Worm (Caenorhabditis elegans): ENCODE results near the gene nhr-290.
"Not testable (repeated sequence)": the region's sequence is repeated elsewhere in the genome, so short reads cannot be mapped to it uniquely, and the experiment has no call there.

The nhr-290 gene

DNA sequence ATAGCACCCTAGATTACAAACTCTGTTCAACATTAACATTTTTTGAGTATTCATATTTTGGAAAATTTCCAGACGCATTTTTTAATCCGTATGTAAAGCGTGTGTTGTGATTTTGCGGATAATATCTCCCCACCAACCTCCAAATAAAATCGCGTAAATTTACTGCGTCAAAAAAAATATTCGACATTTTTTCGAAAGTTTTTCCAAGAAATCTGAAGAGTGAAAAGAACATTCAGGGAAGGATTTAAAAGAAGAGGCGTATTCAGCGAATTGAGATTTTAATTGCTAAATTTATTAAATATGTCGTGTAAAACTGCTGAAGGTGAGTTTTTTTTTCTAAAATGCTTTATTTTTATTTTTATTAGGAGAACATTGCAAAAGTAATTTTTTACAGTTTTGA lies at the start of gene nhr-290:
nhr-290 (plus strand) TSS at position 301 of the 400 bp plus-strand sequence.
- TF ChIP-seq nhr-77 (tag; optimal IDR thresholded peaks at IDR 0.05), result no peak
- no peak for TF ChIP-seq ztf-4 (tag; optimal IDR thresholded peaks at IDR 0.05)
- TF ChIP-seq skn-1 (tag; optimal IDR thresholded peaks at IDR 0.05), result no peak
- no peak for TF ChIP-seq unc-62 (GFP tag; optimal IDR thresholded peaks at IDR 0.05)
- no peak for TF ChIP-seq unc-130 (tag; optimal IDR thresholded peaks at IDR 0.05)
- TF ChIP-seq lsy-2 (tag; optimal IDR thresholded peaks at IDR 0.05), result no peak
- no peak for TF ChIP-seq mab-9 (GFP tag; IDR thresholded peaks at IDR 0.05)
- no peak for TF ChIP-seq nhr-71 (tag; optimal IDR thresholded peaks at IDR 0.05)
- TF ChIP-seq pqm-1 (tag; optimal IDR thresholded peaks at IDR 0.05), result no peak
- TF ChIP-seq sox-4 (tag; optimal IDR thresholded peaks at IDR 0.05), result no peak
- TF ChIP-seq ceh-90 (tag; optimal IDR thresholded peaks at IDR 0.05), result no peak
- no peak for TF ChIP-seq snu-23 (GFP tag; optimal IDR thresholded peaks at IDR 0.05)
- no peak for TF ChIP-seq nhr-20 (tag; optimal IDR thresholded peaks at IDR 0.05)
- TF ChIP-seq ceh-88 (GFP tag; IDR thresholded peaks at IDR 0.05), result no peak
- no peak for TF ChIP-seq elt-2 (tag; optimal IDR thresholded peaks at IDR 0.05)
- TF ChIP-seq sup-37 (GFP tag; optimal IDR thresholded peaks at IDR 0.05), result no peak

DNA sequence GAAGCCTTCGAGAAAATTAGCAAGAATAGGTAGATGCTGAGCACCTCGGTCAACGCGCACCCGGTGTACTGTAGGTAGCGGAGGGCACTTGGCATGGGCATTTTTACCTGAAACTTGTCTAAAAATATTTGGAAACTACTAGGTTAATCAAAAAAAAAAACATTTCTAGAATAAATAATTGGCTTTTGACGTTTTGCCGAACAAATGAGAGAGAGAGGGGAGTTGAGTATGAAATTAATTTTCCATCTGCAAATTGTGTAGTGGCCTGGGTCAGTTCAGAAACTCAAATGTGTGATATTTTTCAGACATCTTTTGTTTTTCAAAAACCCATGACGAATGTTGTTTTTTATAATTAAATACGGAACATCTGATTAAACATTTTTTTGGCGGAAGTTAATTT lies 37.7 kb upstream of the nhr-290 start, which contains the start of gene Y45G12C.10:
Y45G12C.10 (minus strand) TSS at position 101 of the 400 bp plus-strand sequence.
- not testable (repeated sequence) for TF ChIP-seq lin-14 (GFP tag; optimal IDR thresholded peaks at IDR 0.05); fkh-8 (tag; optimal IDR thresholded peaks at IDR 0.05); nhr-28 (tag; optimal IDR thresholded peaks at IDR 0.05)

DNA sequence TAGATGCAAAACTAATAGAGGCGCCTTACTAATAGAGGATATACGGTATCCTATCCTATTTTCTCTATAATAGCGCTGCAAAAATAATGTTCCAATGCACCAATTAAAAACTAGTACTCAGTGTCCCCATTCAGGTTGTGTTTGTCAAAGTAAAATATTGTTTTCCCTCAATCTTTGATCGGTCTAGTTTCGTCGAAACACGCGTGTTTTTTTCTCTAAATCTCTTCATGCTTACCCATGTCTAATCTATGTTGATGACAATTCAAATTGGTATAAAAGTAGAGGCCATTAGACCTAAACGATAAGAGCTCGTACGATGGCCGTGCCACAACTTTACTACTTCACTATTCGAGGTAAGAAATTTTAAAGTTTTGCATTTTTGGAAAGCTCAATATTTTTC lies 12.6 kb upstream of the nhr-290 start, which contains the start of gene gst-10:
gst-10 (plus strand) TSS at position 301 of the 400 bp plus-strand sequence.
- not testable (repeated sequence) for TF ChIP-seq egl-13 (tag; optimal IDR thresholded peaks at IDR 0.05); ceh-8 (GFP tag; optimal IDR thresholded peaks at IDR 0.05); vab-15 (tag; optimal IDR thresholded peaks at IDR 0.05)

DNA sequence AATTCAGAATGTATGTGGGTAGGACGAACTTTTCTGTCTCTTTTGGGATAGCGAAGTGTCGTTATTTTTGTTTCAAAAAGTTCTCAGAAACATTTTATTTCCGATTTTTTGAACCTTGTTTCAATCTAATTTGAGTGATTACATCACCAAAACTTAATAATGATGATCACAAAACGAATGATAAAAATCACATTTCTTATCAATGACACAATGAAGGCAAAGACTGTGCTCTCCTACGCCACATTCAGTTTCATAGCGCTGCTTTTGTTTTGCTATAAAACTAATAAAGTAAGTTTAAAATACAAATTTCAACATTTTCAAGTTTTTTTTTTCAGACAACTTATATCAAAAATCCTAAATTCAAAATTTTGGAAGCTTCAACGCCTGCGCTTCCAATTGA lies 8.5 kb upstream of the nhr-290 start, which contains the start of gene Y45G12C.1:
Y45G12C.1 (plus strand) TSS at position 159 of the 400 bp plus-strand sequence.
- TF ChIP-seq fkh-8 (tag; optimal IDR thresholded peaks at IDR 0.05) (no peak), snu-23 (GFP tag; optimal IDR thresholded peaks at IDR 0.05) (no peak), nhr-76 (tag; optimal IDR thresholded peaks at IDR 0.05) (no peak), lin-13 (GFP tag; optimal IDR thresholded peaks at IDR 0.05) (no peak), unc-98 (GFP tag; IDR thresholded peaks at IDR 0.05) (no peak), C34B4.2 (tag; optimal IDR thresholded peaks at IDR 0.05) (no peak), aly-2 (tag; optimal IDR thresholded peaks at IDR 0.05) (no peak), lir-3 (tag; optimal IDR thresholded peaks at IDR 0.05; ENCODE audit: poor library complexity) (no peak), unc-86 (tag; optimal IDR thresholded peaks at IDR 0.05) (no peak), nhr-90 (tag; optimal IDR thresholded peaks at IDR 0.05; ENCODE audit: poor library complexity) (no peak), mab-9 (GFP tag; IDR thresholded peaks at IDR 0.05) (no peak), nhr-12 (tag; optimal IDR thresholded peaks at IDR 0.05) (no peak), nhr-85 (tag) (no peak), jun-1 (tag; optimal IDR thresholded peaks at IDR 0.05) (no peak), hpl-2 (GFP tag; optimal IDR thresholded peaks at IDR 0.05) (no peak), alr-1 (tag; optimal IDR thresholded peaks at IDR 0.05; ENCODE audit: borderline replicate concordance) (no peak), lin-35 (GFP tag; optimal IDR thresholded peaks at IDR 0.05) (no peak), nhr-77 (tag; optimal IDR thresholded peaks at IDR 0.05) (no peak), swsn-7 (tag; optimal IDR thresholded peaks at IDR 0.05) (no peak), C04F5.9 (tag; optimal IDR thresholded peaks at IDR 0.05) (no peak)
